Fruit fly (Drosophila melanogaster) whole organism: ENCODE data around the gene CG43168.

Source experiments
- CG8478 ChIP-seq: fragments of >200 bp; optimal IDR thresholded peaks from 2 replicates; lab custom pipeline; 2018; ENCODE audit warnings: inconsistent platforms
- EcR ChIP-seq, 2 experiments: fragments of >200 bp; optimal IDR thresholded peaks; 2 replicates each; lab custom pipeline; 2017; ENCODE audit warnings: missing biosample characterization in 2 of 2, missing genetic modification characterization in 2 of 2, missing genetic modification reagents in 2 of 2
- pan ChIP-seq: fragments of >200 bp; optimal IDR thresholded peaks from 2 replicates; lab custom pipeline; 2017
- psq ChIP-seq: fragments of >200 bp; optimal IDR thresholded peaks from 2 replicates; lab custom pipeline; 2017

dm6 chr3L:6320311-6320710 lies 44.7 kb downstream of the CG43168 start, which contains the start of gene Or65a:
- TF ChIP-seq pan (lab: Kevin White, UChicago) (no peak), psq (lab: Kevin White, UChicago) (no peak), EcR (GFP tag; optimal IDR thresholded peaks at IDR 0.05; lab: Kevin White, UChicago) (no peak), CG8478 (lab: Kevin White, UChicago) (no peak)
